Worm (Caenorhabditis elegans) whole organism, L4 larva: ENCODE data around the gene F19G12.9.

Source experiments
- R02D3.7 ChIP-seq: fragments of 150-350 bp; sonication (generic microtip); optimal IDR thresholded peaks from 3 replicates; lab custom pipeline; 2014; ENCODE audit warnings: missing biosample characterization, missing genetic modification characterization
- ZK546.5 ChIP-seq, 2 experiments: sonication (generic microtip); optimal IDR thresholded peaks; 2 replicates each; lab custom pipeline; 2017; ENCODE audit warnings: missing biosample characterization in 2 of 2, missing genetic modification characterization in 2 of 2
- egl-27 ChIP-seq: sonication (generic microtip); optimal IDR thresholded peaks from 3 replicates; lab custom pipeline; 2017; ENCODE audit warnings: missing biosample characterization, missing genetic modification reagents, missing genetic modification characterization
- mdl-1 ChIP-seq, 2 experiments: fragments of 150-350 bp in 1 of 2; sonication (generic microtip) in 1 of 2; optimal IDR thresholded peaks; 2 replicates each; lab custom pipeline; 2014 to 2017; ENCODE audit warnings: missing biosample characterization in 2 of 2, missing genetic modification characterization in 2 of 2
- nhr-10 ChIP-seq: fragments of 150-350 bp; optimal IDR thresholded peaks from 2 replicates; lab custom pipeline; 2014; ENCODE audit warnings: missing biosample characterization, missing genetic modification characterization
- nhr-11 ChIP-seq: fragments of 150-350 bp; optimal IDR thresholded peaks from 2 replicates; lab custom pipeline; 2014; ENCODE audit warnings: missing biosample characterization, missing genetic modification characterization
- nhr-6 ChIP-seq: fragments of 150-350 bp; optimal IDR thresholded peaks from 2 replicates; lab custom pipeline; 2014; ENCODE audit warnings: missing biosample characterization, missing genetic modification characterization
- pqm-1 ChIP-seq: sonication (generic microtip); optimal IDR thresholded peaks from 2 replicates; lab custom pipeline; 2017; ENCODE audit warnings: missing biosample characterization, missing genetic modification characterization
- tag-97 ChIP-seq: fragments of 200-800 bp; sonication (Bioruptor generic); IDR thresholded peaks from 2 replicates; pipeline ENCODE4 v1.3.6; 2022; ENCODE audit warnings: missing genetic modification characterization, missing compliant biosample characterization
- ztf-11 ChIP-seq: fragments of 150-350 bp; optimal IDR thresholded peaks from 2 replicates; lab custom pipeline; 2014; ENCODE audit warnings: missing biosample characterization, missing genetic modification characterization

ce11 chrX:1420524-1420923, 1.5 kb downstream of the F19G12.9 start:
- TF ChIP-seq egl-27 (tag; lab: Kevin White, UChicago) (no peak), R02D3.7 (tag; lab: Kevin White, UChicago) (no peak), nhr-6 (tag; lab: Kevin White, UChicago) (no peak), tag-97 (no peak), pqm-1 (tag; lab: Kevin White, UChicago) (no peak), nhr-10 (no peak), ZK546.5 (tag; optimal IDR thresholded peaks at IDR 0.05; lab: Kevin White, UChicago) (no peak), nhr-11 (tag; lab: Kevin White, UChicago) (no peak), mdl-1 (tag; optimal IDR thresholded peaks at IDR 0.05; lab: Kevin White, UChicago) (no peak), ztf-11 (tag; lab: Kevin White, UChicago) (no peak)
